Fruit fly (Drosophila melanogaster) Kc167 (cell line): ENCODE data around the gene und.

Source experiments
- Myc ChIP-seq: fragments of >200 bp; optimal IDR thresholded peaks from 2 replicates; lab custom pipeline; 2017; ENCODE audit warnings: missing external identifiers
- Sin3A ChIP-seq: fragments of >200 bp; optimal IDR thresholded peaks from 2 replicates; lab custom pipeline; 2018; ENCODE audit warnings: missing external identifiers
- h ChIP-seq: fragments of >200 bp; optimal IDR thresholded peaks from 3 replicates; lab custom pipeline; 2018; ENCODE audit warnings: missing external identifiers
- insv ChIP-seq: fragments of >200 bp; optimal IDR thresholded peaks from 3 replicates; lab custom pipeline; 2018; ENCODE audit warnings: missing external identifiers
- psq ChIP-seq: fragments of >200 bp; optimal IDR thresholded peaks from 2 replicates; lab custom pipeline; 2017; ENCODE audit warnings: missing external identifiers
- ttk ChIP-seq: sonication (Bioruptor generic); optimal IDR thresholded peaks from 2 replicates; lab custom pipeline; 2017; ENCODE audit warnings: missing external identifiers

- no peak for TF ChIP-seq ttk (lab: Kevin White, UChicago)
- no peak for TF ChIP-seq h
- TF ChIP-seq Myc (lab: Kevin White, UChicago) = no peak
- TF ChIP-seq Sin3A (lab: Kevin White, UChicago) = no peak
- no peak for TF ChIP-seq insv
- no peak for TF ChIP-seq psq (lab: Kevin White, UChicago)
Observed at dm6 chr2L:9731269-9731668, 31.9 kb upstream of the und start.
